Worm (Caenorhabditis elegans): ENCODE results near the gene sek-6.

ce11 chrX:10078637-10079036 lies 47.7 kb downstream of the sek-6 start:
- TF ChIP-seq cog-1 (tag; optimal IDR thresholded peaks at IDR 0.05) (no peak), ztf-29 (GFP tag; IDR thresholded peaks at IDR 0.05) (no peak), flt-1 (GFP tag; IDR thresholded peaks at IDR 0.05) (no peak), ztf-23 (GFP tag; IDR thresholded peaks at IDR 0.05) (no peak), T22C8.4 (GFP tag; IDR thresholded peaks at IDR 0.05) (no peak)

All from whole organism, midembryonic.